Worm (Caenorhabditis elegans) whole organism, L1 larva: ENCODE data around the gene Y57A10A.29.

Experiments
- C04F5.9 ChIP-seq: sonication (generic microtip); optimal IDR thresholded peaks from 2 replicates; lab custom pipeline; 2016; ENCODE audit warnings: missing genetic modification characterization, missing compliant biosample characterization
- C16A3.4 ChIP-seq: fragments of 150-350 bp; optimal IDR thresholded peaks from 2 replicates; lab custom pipeline; 2014; ENCODE audit warnings: missing biosample characterization, missing genetic modification characterization
- F16B12.6 ChIP-seq: fragments of 150-350 bp; optimal IDR thresholded peaks from 2 replicates; lab custom pipeline; 2014; ENCODE audit warnings: missing biosample characterization, missing genetic modification characterization
- Y116A8C.19 ChIP-seq: sonication (generic microtip); optimal IDR thresholded peaks from 2 replicates; lab custom pipeline; 2016; ENCODE audit warnings: missing compliant biosample characterization, missing genetic modification characterization, borderline replicate concordance
- aha-1 ChIP-seq: fragments of 150-350 bp; optimal IDR thresholded peaks from 2 replicates; lab custom pipeline; 2014; ENCODE audit warnings: missing biosample characterization, missing genetic modification characterization
- alr-1 ChIP-seq: fragments of 200-800 bp; sonication (Bioruptor generic); optimal IDR thresholded peaks from 2 replicates; lab custom pipeline; 2018; ENCODE audit warnings: borderline replicate concordance, mild to moderate bottlenecking, missing genetic modification characterization, missing compliant biosample characterization
- aly-2 ChIP-seq: fragments of 150-350 bp; optimal IDR thresholded peaks from 2 replicates; lab custom pipeline; 2014; ENCODE audit warnings: missing biosample characterization, missing genetic modification characterization
- ceh-90 ChIP-seq: sonication (generic microtip); optimal IDR thresholded peaks from 2 replicates; lab custom pipeline; 2016; ENCODE audit warnings: missing genetic modification characterization, missing compliant biosample characterization
- dpl-1 ChIP-seq, 3 experiments: fragments of 150-350 bp in 2 of 3; sonication (generic microtip) in 1 of 3; optimal IDR thresholded peaks; 2 replicates each; lab custom pipeline; 2014 to 2017; ENCODE audit warnings: missing biosample characterization in 3 of 3, missing genetic modification characterization in 3 of 3, missing genetic modification reagents in 3 of 3
- dsc-1 ChIP-seq: sonication (generic microtip); optimal IDR thresholded peaks from 2 replicates; lab custom pipeline; 2016; ENCODE audit warnings: mild to moderate bottlenecking, missing genetic modification characterization, missing compliant biosample characterization
- efl-1 ChIP-seq, 4 experiments: fragments of 150-350 bp; optimal IDR thresholded peaks in 3 of 4; peaks in 1 of 4; 1 replicate in 1 of 4; 2 replicates in 3 of 4; lab custom pipeline; 2014; ENCODE audit warnings: missing biosample characterization in 2 of 4, missing genetic modification characterization in 2 of 4, missing genetic modification reagents in 2 of 4
- egl-13 ChIP-seq: sonication (generic microtip); optimal IDR thresholded peaks from 2 replicates; lab custom pipeline; 2016; ENCODE audit warnings: missing genotype, missing genetic modification reagents, missing genetic modification characterization, missing compliant biosample characterization
- elt-2 ChIP-seq: sonication (generic microtip); optimal IDR thresholded peaks from 2 replicates; lab custom pipeline; 2016; ENCODE audit warnings: missing genetic modification characterization, mild to moderate bottlenecking, inconsistent platforms, missing compliant biosample characterization, missing genetic modification reagents
- ets-5 ChIP-seq: fragments of 200-800 bp; sonication (Bioruptor generic); IDR thresholded peaks from 2 replicates; pipeline ENCODE4 v1.3.6; 2022; ENCODE audit warnings: missing genetic modification characterization, missing compliant biosample characterization
- grh-1 ChIP-seq: fragments of 200-800 bp; sonication (Bioruptor generic); IDR thresholded peaks from 2 replicates; pipeline ENCODE4 v1.3.6; 2022; ENCODE audit warnings: missing genetic modification reagents, missing genetic modification characterization, missing compliant biosample characterization
- hlh-4 ChIP-seq: sonication (generic microtip); optimal IDR thresholded peaks from 2 replicates; lab custom pipeline; 2016; ENCODE audit warnings: mild to moderate bottlenecking, missing genetic modification characterization, missing compliant biosample characterization
- hpl-2 ChIP-seq: fragments of 150-350 bp; optimal IDR thresholded peaks from 2 replicates; lab custom pipeline; 2014; ENCODE audit warnings: missing biosample characterization, missing genetic modification reagents, missing genetic modification characterization
- isw-1 ChIP-seq: fragments of 200-800 bp; sonication (Bioruptor generic); IDR thresholded peaks from 2 replicates; pipeline ENCODE4 v1.3.6; 2022; ENCODE audit warnings: missing genetic modification characterization, missing compliant biosample characterization
- lin-13 ChIP-seq: fragments of 150-350 bp; optimal IDR thresholded peaks from 2 replicates; lab custom pipeline; 2014; ENCODE audit warnings: missing biosample characterization, missing genetic modification reagents, missing genetic modification characterization
- lin-14 ChIP-seq: fragments of 200-800 bp; sonication (Bioruptor generic); optimal IDR thresholded peaks from 2 replicates; lab custom pipeline; 2018; ENCODE audit warnings: mild to moderate bottlenecking, missing genetic modification characterization, moderate library complexity, missing compliant biosample characterization
- lin-15B ChIP-seq: fragments of 150-350 bp; sonication (generic microtip); optimal IDR thresholded peaks from 3 replicates; lab custom pipeline; 2014; ENCODE audit warnings: missing biosample characterization, missing genetic modification characterization
- lin-35 ChIP-seq, 2 experiments: fragments of 150-350 bp; optimal IDR thresholded peaks; 2 replicates each; lab custom pipeline; 2014; ENCODE audit warnings: missing biosample characterization in 2 of 2, missing genetic modification characterization in 2 of 2, missing genetic modification reagents in 2 of 2
- lin-39 ChIP-seq: fragments of 150-350 bp; optimal IDR thresholded peaks from 2 replicates; lab custom pipeline; 2014; ENCODE audit warnings: missing biosample characterization, missing genetic modification reagents, missing genetic modification characterization
- lsy-2 ChIP-seq, 2 experiments: fragments of 150-350 bp; optimal IDR thresholded peaks; 2 replicates each; lab custom pipeline; 2014; ENCODE audit warnings: missing biosample characterization in 2 of 2, missing genetic modification characterization in 2 of 2
- mep-1 ChIP-seq: fragments of 150-350 bp; optimal IDR thresholded peaks from 2 replicates; lab custom pipeline; 2014; ENCODE audit warnings: missing biosample characterization, missing genetic modification characterization
- nhr-12 ChIP-seq: sonication (generic microtip); optimal IDR thresholded peaks from 2 replicates; lab custom pipeline; 2017; ENCODE audit warnings: missing biosample characterization, missing genetic modification characterization
- nhr-237 ChIP-seq: fragments of 150-350 bp; optimal IDR thresholded peaks from 2 replicates; lab custom pipeline; 2014; ENCODE audit warnings: missing biosample characterization, missing genetic modification characterization
- nhr-71 ChIP-seq: sonication (generic microtip); optimal IDR thresholded peaks from 2 replicates; lab custom pipeline; 2016; ENCODE audit warnings: mild to moderate bottlenecking, missing genetic modification characterization, moderate library complexity, missing compliant biosample characterization
- nhr-76 ChIP-seq: sonication (generic microtip); optimal IDR thresholded peaks from 2 replicates; lab custom pipeline; 2017; ENCODE audit warnings: missing biosample characterization, missing genetic modification characterization
- nhr-90 ChIP-seq: sonication (generic microtip); optimal IDR thresholded peaks from 2 replicates; lab custom pipeline; 2016; ENCODE audit warnings: mild to moderate bottlenecking, missing genetic modification characterization, missing compliant biosample characterization; ENCODE audit not compliant: poor library complexity
- rnt-1 ChIP-seq: sonication (generic microtip); optimal IDR thresholded peaks from 2 replicates; lab custom pipeline; 2016; ENCODE audit warnings: mild to moderate bottlenecking, missing genetic modification characterization, moderate library complexity, missing compliant biosample characterization
- skn-1 ChIP-seq: fragments of 150-350 bp; optimal IDR thresholded peaks from 2 replicates; lab custom pipeline; 2014; ENCODE audit warnings: missing biosample characterization, missing genetic modification characterization
- snu-23 ChIP-seq: sonication (generic microtip); optimal IDR thresholded peaks from 2 replicates; lab custom pipeline; 2016; ENCODE audit warnings: missing genetic modification characterization, missing compliant biosample characterization
- sox-4 ChIP-seq: sonication (generic microtip); optimal IDR thresholded peaks from 2 replicates; lab custom pipeline; 2016; ENCODE audit warnings: missing genetic modification characterization, missing compliant biosample characterization
- swsn-7 ChIP-seq: sonication (generic microtip); optimal IDR thresholded peaks from 2 replicates; lab custom pipeline; 2016; ENCODE audit warnings: missing genetic modification characterization, missing compliant biosample characterization
- tbx-2 ChIP-seq: sonication (generic microtip); optimal IDR thresholded peaks from 2 replicates; lab custom pipeline; 2016; ENCODE audit warnings: missing genetic modification characterization, missing compliant biosample characterization
- tlp-1 ChIP-seq: fragments of 150-350 bp; optimal IDR thresholded peaks from 2 replicates; lab custom pipeline; 2014; ENCODE audit warnings: missing biosample characterization, missing genetic modification characterization
- unc-86 ChIP-seq: sonication (generic microtip); optimal IDR thresholded peaks from 2 replicates; lab custom pipeline; 2016; ENCODE audit warnings: missing genetic modification characterization, missing compliant biosample characterization
- xbp-1 ChIP-seq: sonication (generic microtip); optimal IDR thresholded peaks from 2 replicates; lab custom pipeline; 2016; ENCODE audit warnings: missing genetic modification characterization, missing compliant biosample characterization
- zip-4 ChIP-seq: fragments of 200-800 bp; sonication (Bioruptor generic); optimal IDR thresholded peaks from 2 replicates; lab custom pipeline; 2018; ENCODE audit warnings: mild to moderate bottlenecking, missing genetic modification characterization, moderate library complexity, missing compliant biosample characterization
- ztf-11 ChIP-seq, 2 experiments: sonication (generic microtip); optimal IDR thresholded peaks; 2 replicates each; lab custom pipeline; 2016 to 2017; ENCODE audit warnings: missing genetic modification characterization in 2 of 2, missing biosample characterization in 1 of 2, missing compliant biosample characterization in 1 of 2

Y57A10A.29 gene

ce11 chrII:12241792-12242191 is 37.6 kb upstream of the Y57A10A.29 start:
- TF ChIP-seq grh-1 (GFP tag; lab: Robert Waterston, UW) (no peak), lin-14 (GFP tag; lab: Kevin White, UChicago) (no peak), tbx-2 (tag; lab: Kevin White, UChicago) (no peak), hpl-2 (GFP tag; lab: Kevin White, UChicago) (no peak), lin-35 (GFP tag; optimal IDR thresholded peaks at IDR 0.05; lab: Kevin White, UChicago) (no peak), dpl-1 (GFP tag; optimal IDR thresholded peaks at IDR 0.05; lab: Kevin White, UChicago) (no peak), rnt-1 (tag; lab: Kevin White, UChicago) (no peak), aha-1 (tag; lab: Kevin White, UChicago) (no peak), ceh-90 (no peak), F16B12.6 (tag; lab: Kevin White, UChicago) (no peak), sox-4 (no peak), C04F5.9 (tag; lab: Kevin White, UChicago) (no peak), lin-15B (tag; lab: Kevin White, UChicago) (no peak), ztf-11 (tag; optimal IDR thresholded peaks at IDR 0.05; lab: Kevin White, UChicago) (no peak), elt-2 (tag; lab: Kevin White, UChicago) (no peak)
- TF ChIP-seq, all 84 proteins: peak for 0

- no peak for TF ChIP-seq efl-1 (optimal IDR thresholded peaks at IDR 0.05; lab: Kevin White, UChicago)
- peak in 1 of 2 experiments; percentile 4 for TF ChIP-seq efl-1 (GFP tag; optimal IDR thresholded peaks at IDR 0.05 in 1 of 2; lab: Kevin White, UChicago)
- TF ChIP-seq tlp-1 (tag; lab: Kevin White, UChicago), result no peak
Measured at ce11 chrII:12242551-12242950, 36.8 kb upstream of the Y57A10A.29 start, which contains the start of gene Y57A10A.24. Gene Y57A10A.24 (plus strand): TSS chrII:12242946.

- TF ChIP-seq lin-13 (GFP tag; lab: Kevin White, UChicago) (no peak), isw-1 (no peak), nhr-71 (tag; lab: Kevin White, UChicago) (no peak), Y116A8C.19 (tag; lab: Kevin White, UChicago) (no peak), rnt-1 (tag; lab: Kevin White, UChicago) (no peak), F16B12.6 (tag; lab: Kevin White, UChicago) (no peak), mep-1 (tag; lab: Kevin White, UChicago) (no peak), dsc-1 (tag; lab: Kevin White, UChicago) (no peak), elt-2 (tag; lab: Kevin White, UChicago) (no peak), nhr-237 (tag; lab: Kevin White, UChicago) (no peak), lsy-2 (tag; optimal IDR thresholded peaks at IDR 0.05; lab: Kevin White, UChicago) (no peak), ets-5 (no peak), zip-4 (GFP tag; lab: Kevin White, UChicago) (no peak), egl-13 (no peak)
- TF ChIP-seq, all 84 proteins: peak for 0
Measured at ce11 chrII:12249042-12249441, 30.3 kb upstream of the Y57A10A.29 start, which contains the start of gene tag-276. Gene tag-276 (minus strand): TSS chrII:12249142.

- TF ChIP-seq sox-4 (no peak), snu-23 (no peak), aly-2 (no peak), skn-1 (tag; lab: Kevin White, UChicago) (no peak), xbp-1 (tag; lab: Kevin White, UChicago) (no peak), lin-13 (GFP tag; lab: Kevin White, UChicago) (no peak), swsn-7 (no peak), lin-39 (tag; lab: Kevin White, UChicago) (no peak), elt-2 (tag; lab: Kevin White, UChicago) (no peak), nhr-90 (tag; lab: Kevin White, UChicago) (no peak), hlh-4 (tag; lab: Kevin White, UChicago) (no peak), nhr-76 (no peak), dpl-1 (GFP tag; optimal IDR thresholded peaks at IDR 0.05; lab: Kevin White, UChicago) (no peak), alr-1 (tag; lab: Kevin White, UChicago) (no peak), nhr-12 (no peak), rnt-1 (tag; lab: Kevin White, UChicago) (no peak), unc-86 (tag; lab: Kevin White, UChicago) (no peak), grh-1 (GFP tag; lab: Robert Waterston, UW) (no peak), C16A3.4 (no peak)
Measured at ce11 chrII:12255545-12256233, 23.7 kb upstream of the Y57A10A.29 start.
